Fruit fly (Drosophila melanogaster): Measurements from ENCODE around the gene Dhps.

The Dhps gene

DNA sequence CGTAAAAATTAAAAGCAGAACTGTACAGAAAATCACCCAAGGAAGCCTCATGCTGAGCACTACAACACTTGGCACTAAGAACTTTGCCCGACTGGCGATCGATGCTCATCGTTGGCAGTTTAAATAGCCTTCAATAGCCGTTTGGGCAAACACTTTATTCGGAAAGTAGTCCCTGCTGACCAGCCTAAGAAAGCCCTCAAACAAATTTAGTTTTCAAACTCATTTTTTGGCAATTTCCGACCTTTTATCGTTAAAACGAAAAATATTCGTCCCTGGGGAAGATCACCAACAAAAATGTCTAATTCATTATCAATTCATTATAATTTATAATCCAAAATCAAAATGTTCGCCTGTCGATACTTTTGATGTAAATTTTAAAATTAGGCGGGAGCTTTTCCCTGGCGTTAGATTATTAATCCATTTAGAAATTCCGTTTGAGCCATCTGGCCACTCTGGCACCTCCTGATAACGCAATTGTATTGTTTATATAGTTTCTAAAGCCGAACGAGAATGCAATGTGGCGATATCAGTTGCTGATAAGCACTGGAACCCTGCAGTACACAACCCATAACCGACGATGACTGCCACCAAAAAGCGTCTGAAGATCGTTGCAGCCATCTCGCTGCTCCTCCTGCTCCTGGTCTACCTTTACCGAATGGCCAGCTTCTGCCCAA is 17.4 kb upstream of the Dhps start, which contains the start of the genes mthl7 and Uxs:
Gene mthl7 (minus strand): TSS at position 51 of the 674 bp plus-strand sequence.
Gene Uxs (plus strand): TSS at position 460 of the 674 bp plus-strand sequence.
- TF ChIP-seq CG17801 (GFP tag; optimal IDR thresholded peaks at IDR 0.05; ENCODE audit: partially characterized antibody), result no peak

DNA sequence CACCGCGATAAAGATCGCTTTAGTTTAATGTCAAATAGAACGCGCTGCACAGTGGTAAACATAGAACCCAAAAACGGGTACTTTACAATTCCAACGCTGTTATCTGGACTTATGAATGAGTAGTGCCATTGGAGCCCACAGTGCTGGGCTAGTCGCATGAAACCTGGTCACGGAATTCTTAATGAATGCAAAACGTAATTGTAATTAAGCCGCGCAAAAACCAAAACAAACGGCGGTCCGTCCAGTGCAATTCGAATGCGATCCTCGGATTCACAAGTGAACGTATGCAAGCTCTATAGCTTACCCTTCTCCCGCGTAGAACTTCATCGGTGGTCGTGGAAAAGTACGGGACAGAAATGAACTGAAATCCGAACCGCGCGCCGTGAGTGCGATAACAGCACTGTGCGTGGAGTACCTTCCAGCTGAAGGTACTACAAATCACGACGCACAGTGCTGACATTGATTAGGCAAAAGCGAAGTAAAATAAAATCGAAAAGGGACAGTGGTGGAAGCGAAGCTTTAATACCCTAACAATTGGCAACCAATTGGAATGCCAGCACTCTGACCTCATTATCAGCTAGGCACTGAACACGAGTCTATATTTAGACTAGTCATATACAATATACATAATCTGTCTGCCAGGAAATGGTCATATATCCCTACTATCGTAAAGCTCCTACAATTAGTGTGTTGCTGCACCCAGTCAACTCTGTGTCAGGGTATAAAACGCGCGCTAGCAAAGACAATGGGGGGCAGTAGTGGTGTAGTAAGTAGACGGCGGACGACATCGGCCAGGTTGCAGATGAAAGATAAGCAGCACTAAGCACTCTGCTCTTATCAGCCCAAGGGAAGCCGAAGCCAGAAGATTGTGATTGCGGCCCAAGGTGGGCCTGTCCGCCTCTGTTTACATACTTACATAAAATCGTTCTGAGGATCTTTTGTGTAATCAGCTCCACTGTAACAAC is 12.5 kb upstream of the Dhps start:
- TF ChIP-seq CG17801 (GFP tag; optimal IDR thresholded peaks at IDR 0.05; ENCODE audit: partially characterized antibody), result no peak

DNA sequence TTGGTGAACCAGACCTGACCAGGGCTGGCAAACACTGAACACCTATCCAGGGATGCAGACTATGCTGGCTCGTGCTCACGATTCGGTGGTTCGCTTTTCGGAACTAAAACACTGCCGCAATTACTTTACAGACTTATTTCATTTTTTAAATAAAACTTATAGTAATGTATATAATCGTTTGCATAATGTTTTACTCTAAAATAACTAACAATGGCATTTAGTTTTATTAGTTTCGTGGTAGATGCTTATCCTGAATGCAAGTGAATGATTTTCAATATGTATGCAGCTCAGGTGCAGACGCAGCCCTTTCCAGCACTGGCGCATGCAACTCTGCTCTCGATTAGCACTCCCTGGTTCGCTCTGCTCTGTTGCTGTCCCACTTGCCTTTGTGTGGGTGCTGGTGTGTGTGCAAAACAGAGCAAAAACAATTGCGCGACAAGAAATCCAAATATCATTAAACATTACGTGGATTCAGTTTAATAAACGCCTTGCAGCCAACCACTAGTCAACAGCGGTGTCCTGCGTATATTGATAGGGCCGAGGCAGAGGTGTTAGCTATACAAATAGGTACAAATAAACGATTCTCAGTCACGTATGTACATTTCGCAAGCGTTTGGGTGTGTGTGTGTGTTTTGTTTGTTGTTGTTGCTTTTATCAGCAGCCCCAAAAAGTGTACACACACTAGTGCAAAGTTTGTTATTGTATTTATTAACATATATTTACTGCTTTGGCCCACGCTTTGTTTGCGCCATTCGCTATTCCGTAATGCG is 11.2 kb upstream of the Dhps start, which contains the start of the genes ERR and Atg18a:
Gene ERR (minus strand): TSS at position 45 of the 770 bp plus-strand sequence.
Gene Atg18a (plus strand): TSS at position 231 of the 770 bp plus-strand sequence.
- TF ChIP-seq CG17801 (GFP tag; optimal IDR thresholded peaks at IDR 0.05; ENCODE audit: partially characterized antibody), result peak; percentile 78

DNA sequence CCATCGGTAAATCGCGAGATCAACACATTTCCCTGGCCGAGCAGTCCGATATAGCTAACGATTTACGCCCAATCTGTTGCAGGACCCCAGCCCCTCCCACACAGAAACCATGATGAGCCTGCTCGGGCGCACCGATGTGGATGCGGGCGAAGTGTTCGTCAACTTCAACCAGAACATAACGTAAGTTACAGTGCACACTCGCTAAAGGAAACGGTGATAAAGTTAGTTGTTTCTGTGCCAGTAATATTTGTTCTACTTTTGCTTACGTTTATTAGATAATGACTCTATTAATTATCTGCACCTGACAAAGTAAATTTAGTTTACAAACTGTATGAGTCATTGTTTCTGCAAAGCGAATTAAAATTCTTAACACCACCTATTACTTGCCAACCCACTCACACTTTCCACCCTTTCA is 10.6 kb upstream of the Dhps start:
- TF ChIP-seq CG17801 (GFP tag; optimal IDR thresholded peaks at IDR 0.05; ENCODE audit: partially characterized antibody), result no peak

dm6 chr3L:8189234-8189633 is 8.8 kb upstream of the Dhps start:
- TF ChIP-seq CG17801 (GFP tag; optimal IDR thresholded peaks at IDR 0.05; ENCODE audit: partially characterized antibody), result no peak

DNA sequence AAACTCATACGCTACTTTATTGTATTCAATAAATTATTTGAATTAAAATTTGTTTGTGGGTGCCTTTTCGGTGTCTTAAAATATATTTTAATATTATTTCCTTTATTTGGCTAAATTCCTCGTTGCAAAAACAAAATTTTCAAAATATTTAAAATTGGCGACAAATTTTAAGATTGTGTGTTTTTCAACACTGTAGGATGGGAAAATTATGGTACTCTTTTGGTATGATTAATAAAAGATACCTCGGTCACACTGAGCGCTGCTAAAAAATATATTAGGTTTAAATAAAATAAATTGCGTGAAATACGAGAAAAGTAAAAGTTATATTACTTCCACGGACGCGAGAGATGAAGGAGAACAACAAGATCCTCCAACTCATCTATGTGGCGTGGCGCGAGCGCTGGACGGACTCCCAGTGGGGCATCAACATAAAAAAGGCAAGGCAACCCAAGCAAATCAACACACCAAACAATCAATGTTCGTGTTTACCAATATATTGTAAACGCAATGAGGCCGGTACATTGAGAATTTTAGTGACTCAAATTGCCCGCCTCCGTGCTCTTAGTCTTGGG is 6.9 kb upstream of the Dhps start, which contains the start of gene MED24:
Gene MED24 (plus strand): TSS at position 229 of the 572 bp plus-strand sequence.
- peak; percentile 19 for TF ChIP-seq CG17801 (GFP tag; optimal IDR thresholded peaks at IDR 0.05; ENCODE audit: partially characterized antibody)

DNA sequence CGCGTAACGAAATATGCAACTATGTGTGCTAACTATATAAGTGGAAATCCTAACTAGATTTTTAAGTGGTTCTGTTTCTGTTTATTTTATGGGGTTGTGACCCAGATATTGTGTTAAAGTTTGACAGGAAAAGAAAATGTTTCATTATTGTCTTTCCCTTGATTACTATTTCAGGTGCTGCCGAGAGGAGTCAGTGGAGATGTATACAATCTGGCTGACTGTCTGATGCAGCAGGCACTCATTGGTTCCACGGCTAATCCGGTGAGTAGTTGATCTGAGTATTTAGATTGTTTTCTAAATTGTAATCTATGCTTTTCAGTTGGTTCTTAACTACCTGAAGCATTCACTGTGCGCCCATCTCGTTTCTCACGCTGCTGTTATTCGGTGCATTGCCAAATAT is 5.0 kb upstream of the Dhps start, which contains the start of gene CG7387:
Gene CG7387 (minus strand): TSS at position 101 of the 400 bp plus-strand sequence.
- TF ChIP-seq CG17801 (GFP tag; optimal IDR thresholded peaks at IDR 0.05; ENCODE audit: partially characterized antibody), result no peak

DNA sequence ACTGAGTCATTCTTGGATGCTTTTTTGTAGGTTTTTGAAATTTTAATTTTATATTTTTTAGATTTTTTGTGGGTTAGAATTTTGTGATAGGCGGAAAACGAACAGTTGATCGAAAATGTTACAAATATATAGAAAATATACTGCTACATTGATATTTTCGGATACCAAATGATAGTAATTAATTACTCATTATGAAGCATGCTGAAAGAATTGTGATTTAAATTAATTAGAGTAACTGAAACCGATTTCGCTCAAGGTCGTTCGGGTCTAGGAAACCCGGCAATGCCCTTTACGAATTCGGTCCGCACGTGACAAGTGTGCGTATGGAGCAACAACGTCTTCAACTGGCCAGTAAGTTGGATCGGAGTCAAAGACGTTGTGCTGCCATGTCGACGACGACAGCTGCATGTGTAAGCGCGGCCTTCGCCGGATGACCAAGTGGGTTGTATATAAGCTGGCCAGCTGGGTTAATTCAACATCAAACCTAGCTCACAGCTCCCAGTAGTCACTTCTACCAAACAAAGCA is 4.4 kb downstream of the Dhps start, which contains the start of the genes CG7366 and CG13679:
Gene CG7366 (minus strand): TSS at position 101 of the 526 bp plus-strand sequence.
Gene CG13679 (plus strand): TSS at position 476 of the 526 bp plus-strand sequence.
- no peak for TF ChIP-seq CG17801 (GFP tag; optimal IDR thresholded peaks at IDR 0.05; ENCODE audit: partially characterized antibody)

- no peak for TF ChIP-seq CG17801 (GFP tag; optimal IDR thresholded peaks at IDR 0.05; ENCODE audit: partially characterized antibody)
Measured at dm6 chr3L:8210596-8210995, 12.6 kb downstream of the Dhps start, which contains the start of gene tut. TSS of gene tut (minus strand) at chr3L:8210743.

DNA sequence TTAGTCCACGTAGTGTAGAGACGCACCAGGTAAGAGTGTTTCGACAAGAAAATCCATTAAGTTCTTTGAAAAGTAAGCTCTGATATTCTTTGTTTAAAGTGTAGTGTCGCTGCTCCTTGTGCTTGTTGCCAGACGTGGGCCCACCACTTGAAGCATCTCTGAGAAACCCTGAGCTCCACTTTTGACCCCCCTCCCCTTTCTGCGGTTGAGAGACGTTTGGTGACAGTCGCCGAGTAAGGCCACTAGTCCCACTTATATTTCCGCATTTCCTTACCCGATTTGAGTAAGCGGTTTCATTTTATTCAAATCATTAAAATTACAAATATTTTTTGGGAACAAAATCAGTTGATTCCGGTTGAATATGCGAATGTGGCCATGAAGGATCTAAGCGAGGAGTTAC is 13.6 kb downstream of the Dhps start, which contains the start of gene CG8006:
Gene CG8006 (plus strand): TSS at position 301 of the 400 bp plus-strand sequence.
- no peak for TF ChIP-seq CG17801 (GFP tag; optimal IDR thresholded peaks at IDR 0.05; ENCODE audit: partially characterized antibody)

- no peak for TF ChIP-seq CG17801 (GFP tag; optimal IDR thresholded peaks at IDR 0.05; ENCODE audit: partially characterized antibody)
Measured at dm6 chr3L:8214980-8215379, 17.0 kb downstream of the Dhps start, which contains the start of gene CG8012. TSS of gene CG8012 (plus strand) at chr3L:8215280.

dm6 chr3L:8218883-8219282 is 20.9 kb downstream of the Dhps start, which contains the start of gene CG13674:
TSS of gene CG13674 (minus strand) at chr3L:8218983.
- no peak for TF ChIP-seq CG17801 (GFP tag; optimal IDR thresholded peaks at IDR 0.05; ENCODE audit: partially characterized antibody)

DNA sequence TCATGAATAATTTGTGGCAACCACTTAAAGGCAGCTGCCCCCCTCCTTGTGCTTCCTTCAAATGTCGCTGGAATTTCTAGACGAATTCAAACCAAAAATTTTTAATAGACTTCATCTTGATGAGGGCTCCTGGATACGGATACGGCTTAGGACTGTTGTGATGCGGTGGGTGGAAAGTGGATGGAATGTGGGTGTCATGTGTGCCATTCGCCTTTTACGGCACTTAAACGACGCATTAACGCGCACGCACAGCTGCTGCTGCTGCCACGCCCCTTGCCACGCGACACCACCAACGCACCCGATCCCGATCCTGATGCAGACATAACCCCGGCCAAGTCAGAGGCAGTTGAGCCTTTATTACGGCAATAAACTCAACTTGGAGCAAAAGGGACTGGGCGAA is 21.7 kb downstream of the Dhps start:
- TF ChIP-seq CG17801 (GFP tag; optimal IDR thresholded peaks at IDR 0.05; ENCODE audit: partially characterized antibody), result no peak

DNA sequence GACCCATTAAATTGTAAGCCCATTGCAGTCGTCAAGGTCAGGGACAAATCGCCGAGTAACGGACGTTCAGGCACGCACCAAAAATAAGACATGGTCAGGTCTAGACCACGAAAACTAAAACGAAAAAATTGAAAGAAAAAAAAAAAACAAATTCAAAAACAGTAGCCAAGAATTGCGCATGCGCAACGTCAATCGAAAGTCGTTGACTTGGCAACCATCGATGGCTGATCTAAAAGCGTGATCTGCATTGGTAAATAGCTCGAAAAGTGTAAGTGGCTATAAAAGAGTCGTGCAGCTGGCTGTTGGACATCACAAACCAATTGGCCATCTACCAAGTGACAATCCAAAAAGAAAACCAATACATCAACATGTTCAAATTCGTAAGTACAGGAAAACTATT is 23.8 kb downstream of the Dhps start, which contains the start of gene CG13678:
Gene CG13678 (plus strand): TSS at position 307 of the 400 bp plus-strand sequence.
- no peak for TF ChIP-seq CG17801 (GFP tag; optimal IDR thresholded peaks at IDR 0.05; ENCODE audit: partially characterized antibody)
